Fruit fly (Drosophila melanogaster): ENCODE data around the gene CG31751.

CG31751 gene

dm6 chr2L:18676948-18677820, at the start of gene CG31751, which contains the start of gene Mst36Fa (continued):
- peak; percentile 67 for TF ChIP-seq CG3163 (GFP tag; optimal IDR thresholded peaks at IDR 0.05)
- peak; percentile 45 for TF ChIP-seq en (GFP tag; optimal IDR thresholded peaks at IDR 0.05)
- no peak for TF ChIP-seq CG10147 (GFP tag; optimal IDR thresholded peaks at IDR 0.05)
- peak; percentile 74 for TF ChIP-seq gsb (GFP tag; IDR thresholded peaks at IDR 0.05)
- TF ChIP-seq chinmo (GFP tag; IDR thresholded peaks at IDR 0.05; ENCODE audit: partially characterized antibody): peak; percentile 80; the same call in 2 of the 4 replicates
- TF ChIP-seq fd102C (GFP tag; optimal IDR thresholded peaks at IDR 0.05): no peak
- no peak for TF ChIP-seq nau (GFP tag; optimal IDR thresholded peaks at IDR 0.05)
- peak; percentile 45; the same call in 1 of the 4 replicates for TF ChIP-seq Dll (GFP tag; IDR thresholded peaks at IDR 0.05; ENCODE audit: partially characterized antibody)
- peak; percentile 43 for TF ChIP-seq fu2 (GFP tag; optimal IDR thresholded peaks at IDR 0.05)
- TF ChIP-seq CG18011 (GFP tag; optimal IDR thresholded peaks at IDR 0.05): peak; percentile 41
- no peak for TF ChIP-seq CG7963 (GFP tag; IDR thresholded peaks at IDR 0.05; ENCODE audit: partially characterized antibody)
- TF ChIP-seq CG12104 (GFP tag; optimal IDR thresholded peaks at IDR 0.05): peak; percentile 73
- peak; percentile 79 for TF ChIP-seq CG15011 (GFP tag; optimal IDR thresholded peaks at IDR 0.05)
- peak; percentile 47; the same call in 1 of the 3 replicates for TF ChIP-seq ase (GFP tag; IDR thresholded peaks at IDR 0.05)
- TF ChIP-seq ATbp (GFP tag; optimal IDR thresholded peaks at IDR 0.05): peak; percentile 97
- no peak for TF ChIP-seq Lpt (GFP tag; optimal IDR thresholded peaks at IDR 0.05)
- TF ChIP-seq CG18262 (tag; optimal IDR thresholded peaks at IDR 0.05): peak; percentile 57
- TF ChIP-seq chm (GFP tag; IDR thresholded peaks at IDR 0.05): peak; percentile 74
- TF ChIP-seq dysf (GFP tag; IDR thresholded peaks at IDR 0.05): peak; percentile 56; the same call in 1 of the 3 replicates
- TF ChIP-seq CG4328 (GFP tag; optimal IDR thresholded peaks at IDR 0.05): peak; percentile 84
- TF ChIP-seq scrt (GFP tag; optimal IDR thresholded peaks at IDR 0.05): peak; percentile 71
- peak; percentile 77 for TF ChIP-seq disco-r (GFP tag; optimal IDR thresholded peaks at IDR 0.05)
- peak; percentile 2 for TF ChIP-seq Atf3 (GFP tag; optimal IDR thresholded peaks at IDR 0.05)
- TF ChIP-seq CG14667 (GFP tag; IDR thresholded peaks at IDR 0.05): no peak
- peak; percentile 44; the same call in 1 of the 3 replicates for TF ChIP-seq gce (GFP tag; IDR thresholded peaks at IDR 0.05)
- peak; percentile 83 for TF ChIP-seq CG12236 (GFP tag; optimal IDR thresholded peaks at IDR 0.05)
- peak; percentile 40; the same call in 1 of the 2 replicates for TF ChIP-seq CG32772 (GFP tag; IDR thresholded peaks at IDR 0.05)
- TF ChIP-seq CG10366 (GFP tag; IDR thresholded peaks at IDR 0.05): peak; percentile 28; the same call in 1 of the 2 replicates
- no peak for TF ChIP-seq bigmax (GFP tag; optimal IDR thresholded peaks at IDR 0.05)
- no peak for TF ChIP-seq Gsc (GFP tag; IDR thresholded peaks at IDR 0.05)
- TF ChIP-seq CrebB (tag; optimal IDR thresholded peaks at IDR 0.05): peak; percentile 91
- TF ChIP-seq tna (GFP tag; IDR thresholded peaks at IDR 0.05; ENCODE audit: partially characterized antibody): no peak
- TF ChIP-seq ab (GFP tag; optimal IDR thresholded peaks at IDR 0.05): no peak
- TF ChIP-seq CG15479 (GFP tag; optimal IDR thresholded peaks at IDR 0.05): no peak
- peak; percentile 79 for TF ChIP-seq Blimp-1 (GFP tag; optimal IDR thresholded peaks at IDR 0.05)
- TF ChIP-seq CG42726 (GFP tag; IDR thresholded peaks at IDR 0.05; ENCODE audit: partially characterized antibody): no peak
- peak; percentile 82 for TF ChIP-seq YL-1 (GFP tag; optimal IDR thresholded peaks at IDR 0.05)
- TF ChIP-seq CG4820 (GFP tag; optimal IDR thresholded peaks at IDR 0.05): peak; percentile 13
- no peak for TF ChIP-seq CG8478 (optimal IDR thresholded peaks at IDR 0.05)
- peak; percentile 40; the same call in 1 of the 2 replicates for TF ChIP-seq CG6689 (GFP tag; IDR thresholded peaks at IDR 0.05)
- no peak for TF ChIP-seq mld (GFP tag; IDR thresholded peaks at IDR 0.05; ENCODE audit: partially characterized antibody)
- TF ChIP-seq CG10565 (GFP tag; optimal IDR thresholded peaks at IDR 0.05): no peak
- TF ChIP-seq eve (GFP tag; optimal IDR thresholded peaks at IDR 0.05): no peak
- peak; percentile 6 for TF ChIP-seq zen (tag; optimal IDR thresholded peaks at IDR 0.05)
- no peak for TF ChIP-seq wor (GFP tag; IDR thresholded peaks at IDR 0.05)
- TF ChIP-seq B-H2 (GFP tag; optimal IDR thresholded peaks at IDR 0.05): peak; percentile 40
- TF ChIP-seq onecut (GFP tag; IDR thresholded peaks at IDR 0.05): peak; percentile 74
- peak; percentile 10 for TF ChIP-seq CG3995 (GFP tag; optimal IDR thresholded peaks at IDR 0.05)
- TF ChIP-seq Xrp1 (GFP tag; IDR thresholded peaks at IDR 0.05): peak; percentile 51

Data from whole organism, embryonic.